Fruit fly (Drosophila melanogaster): ENCODE data around the gene stai.
A peak's percentile ranks its signal among the peaks of the same experiment; 100 is the strongest.

The stai gene

dm6 chr2L:6065823-6066222, 34.4 kb upstream of the stai start, which contains the start of the genes Fbw5 and CG9147 (continued):
- 0 out of 4 replicates have a peak, but pooled peaks have one; percentile 11 for TF ChIP-seq chinmo (GFP tag; IDR thresholded peaks at IDR 0.05; ENCODE audit: partially characterized antibody)
- no peak for TF ChIP-seq CG2129 (GFP tag; IDR thresholded peaks at IDR 0.05; ENCODE audit: partially characterized antibody)
- peak; percentile 99 for TF ChIP-seq dimm (GFP tag; IDR thresholded peaks at IDR 0.05)
- TF ChIP-seq Dfd (GFP tag; optimal IDR thresholded peaks at IDR 0.05), result no peak
- peak; percentile 99 for TF ChIP-seq Dip3 (GFP tag; optimal IDR thresholded peaks at IDR 0.05)
- peak; percentile 99 for TF ChIP-seq eyg (GFP tag; optimal IDR thresholded peaks at IDR 0.05)
- TF ChIP-seq gt (GFP tag; IDR thresholded peaks at IDR 0.05), result peak; percentile 98
- peak; percentile 99 for TF ChIP-seq pnt (GFP tag; optimal IDR thresholded peaks at IDR 0.05)
- TF ChIP-seq CTCF (GFP tag; optimal IDR thresholded peaks at IDR 0.05), result peak; percentile 68
- no peak for TF ChIP-seq cad (GFP tag; optimal IDR thresholded peaks at IDR 0.05)
- TF ChIP-seq CG6175 (GFP tag; IDR thresholded peaks at IDR 0.05), result peak; percentile 98
- TF ChIP-seq da (GFP tag; optimal IDR thresholded peaks at IDR 0.05), result peak; percentile 99
- TF ChIP-seq CG43689 (GFP tag; IDR thresholded peaks at IDR 0.05), result peak; percentile 99
- peak; percentile 100 for TF ChIP-seq tgo (GFP tag; IDR thresholded peaks at IDR 0.05)
- TF ChIP-seq CG17829 (tag; optimal IDR thresholded peaks at IDR 0.05), result peak; percentile 99
- peak; percentile 99 for TF ChIP-seq kay (GFP tag; optimal IDR thresholded peaks at IDR 0.05)
- peak; percentile 99 for TF ChIP-seq rib (GFP tag; IDR thresholded peaks at IDR 0.05)
- TF ChIP-seq wor (GFP tag; IDR thresholded peaks at IDR 0.05), result peak; percentile 99
- peak; percentile 93 for TF ChIP-seq CG17186 (GFP tag; optimal IDR thresholded peaks at IDR 0.05)
- peak; percentile 98 for TF ChIP-seq CG4282 (GFP tag; optimal IDR thresholded peaks at IDR 0.05)
- peak; percentile 99 for TF ChIP-seq sens-2 (GFP tag; IDR thresholded peaks at IDR 0.05)
- no peak for TF ChIP-seq Lpt (GFP tag; optimal IDR thresholded peaks at IDR 0.05)
- peak; percentile 100 for TF ChIP-seq CG7839 (tag; optimal IDR thresholded peaks at IDR 0.05)
- peak; percentile 98 for TF ChIP-seq CG6854 (GFP tag; optimal IDR thresholded peaks at IDR 0.05)
- peak; percentile 99 for TF ChIP-seq cas (GFP tag; IDR thresholded peaks at IDR 0.05)
- TF ChIP-seq D19A (tag; optimal IDR thresholded peaks at IDR 0.05), result peak; percentile 99
- TF ChIP-seq pb (GFP tag; optimal IDR thresholded peaks at IDR 0.05), result peak; percentile 99
- TF ChIP-seq Trl (optimal IDR thresholded peaks at IDR 0.05), result no peak
- peak; percentile 100 for TF ChIP-seq Trl (GFP tag; optimal IDR thresholded peaks at IDR 0.05)
- peak; percentile 99 for TF ChIP-seq CG12236 (GFP tag; optimal IDR thresholded peaks at IDR 0.05)
- TF ChIP-seq CG2712 (tag; optimal IDR thresholded peaks at IDR 0.05), result peak; percentile 99
- no peak for TF ChIP-seq yki (optimal IDR thresholded peaks at IDR 0.05)
- peak; percentile 99 for TF ChIP-seq gce (GFP tag; IDR thresholded peaks at IDR 0.05)
- TF ChIP-seq hb (GFP tag; IDR thresholded peaks at IDR 0.05; ENCODE audit: partially characterized antibody), result no peak
- peak; percentile 99 for TF ChIP-seq schlank (tag; optimal IDR thresholded peaks at IDR 0.05)
- TF ChIP-seq bab2 (GFP tag; optimal IDR thresholded peaks at IDR 0.05), result peak; percentile 100
- peak; percentile 99 for TF ChIP-seq ERR (GFP tag; optimal IDR thresholded peaks at IDR 0.05)
- TF ChIP-seq bigmax (GFP tag; optimal IDR thresholded peaks at IDR 0.05), result peak; percentile 81
- TF ChIP-seq abd-A (tag; optimal IDR thresholded peaks at IDR 0.05), result no peak
- peak; percentile 99 for TF ChIP-seq salm (tag; optimal IDR thresholded peaks at IDR 0.05)
- peak; percentile 86 for TF ChIP-seq CG3995 (GFP tag; optimal IDR thresholded peaks at IDR 0.05)
- no peak for TF ChIP-seq h (optimal IDR thresholded peaks at IDR 0.05)
- TF ChIP-seq CG4707 (GFP tag; optimal IDR thresholded peaks at IDR 0.05), result peak; percentile 98
- peak; percentile 99 for TF ChIP-seq trh (GFP tag; optimal IDR thresholded peaks at IDR 0.05)
- TF ChIP-seq CG14667 (GFP tag; IDR thresholded peaks at IDR 0.05), result peak; percentile 98
- TF ChIP-seq lmd (GFP tag; IDR thresholded peaks at IDR 0.05), result peak; percentile 100
- TF ChIP-seq Asciz (GFP tag; optimal IDR thresholded peaks at IDR 0.05), result peak; percentile 99
- TF ChIP-seq Aef1 (GFP tag; IDR thresholded peaks at IDR 0.05), result peak; percentile 99
- peak; percentile 96 for TF ChIP-seq CG7357 (GFP tag; IDR thresholded peaks at IDR 0.05)
- peak; percentile 99 for TF ChIP-seq lbe (GFP tag; optimal IDR thresholded peaks at IDR 0.05)
- TF ChIP-seq E2f2 (GFP tag; IDR thresholded peaks at IDR 0.05), result peak; percentile 95
- TF ChIP-seq jing (GFP tag; optimal IDR thresholded peaks at IDR 0.05), result peak; percentile 100
- TF ChIP-seq CG14014 (GFP tag; IDR thresholded peaks at IDR 0.05), result peak; percentile 100
- peak; percentile 97 for TF ChIP-seq ab (GFP tag; optimal IDR thresholded peaks at IDR 0.05)

Data from whole organism, embryonic.